Worm (Caenorhabditis elegans) whole organism, L1 larva: ENCODE results near the gene ZK354.9.
"Not testable (repeated sequence)": the region's sequence is repeated elsewhere in the genome, so short reads cannot be mapped to it uniquely, and the experiment has no call there.

Source experiments
- C04F5.9 ChIP-seq: sonication (generic microtip); optimal IDR thresholded peaks from 2 replicates; lab custom pipeline; 2016; ENCODE audit warnings: missing genetic modification characterization, missing compliant biosample characterization
- C34B4.2 ChIP-seq: sonication (generic microtip); optimal IDR thresholded peaks from 2 replicates; lab custom pipeline; 2017; ENCODE audit warnings: mild to moderate bottlenecking, missing genetic modification characterization, missing compliant biosample characterization
- alr-1 ChIP-seq: fragments of 200-800 bp; sonication (Bioruptor generic); optimal IDR thresholded peaks from 2 replicates; lab custom pipeline; 2018; ENCODE audit warnings: borderline replicate concordance, mild to moderate bottlenecking, missing genetic modification characterization, missing compliant biosample characterization
- aly-2 ChIP-seq: fragments of 150-350 bp; optimal IDR thresholded peaks from 2 replicates; lab custom pipeline; 2014; ENCODE audit warnings: missing biosample characterization, missing genetic modification characterization
- ceh-88 ChIP-seq: fragments of 200-800 bp; sonication (Bioruptor generic); IDR thresholded peaks from 2 replicates; pipeline ENCODE4 v1.3.6; 2022; ENCODE audit warnings: missing genetic modification characterization, missing compliant biosample characterization
- ceh-90 ChIP-seq: sonication (generic microtip); optimal IDR thresholded peaks from 2 replicates; lab custom pipeline; 2016; ENCODE audit warnings: missing genetic modification characterization, missing compliant biosample characterization
- ces-1 ChIP-seq: fragments of 150-350 bp; optimal IDR thresholded peaks from 2 replicates; lab custom pipeline; 2014; ENCODE audit warnings: missing biosample characterization, missing genetic modification reagents, missing genetic modification characterization
- dpl-1 ChIP-seq, 3 experiments: fragments of 150-350 bp in 2 of 3; sonication (generic microtip) in 1 of 3; optimal IDR thresholded peaks; 2 replicates each; lab custom pipeline; 2014 to 2017; ENCODE audit warnings: missing biosample characterization in 3 of 3, missing genetic modification characterization in 3 of 3, missing genetic modification reagents in 3 of 3
- ets-5 ChIP-seq: fragments of 200-800 bp; sonication (Bioruptor generic); IDR thresholded peaks from 2 replicates; pipeline ENCODE4 v1.3.6; 2022; ENCODE audit warnings: missing genetic modification characterization, missing compliant biosample characterization
- fkh-10 ChIP-seq: sonication (generic microtip); optimal IDR thresholded peaks from 2 replicates; lab custom pipeline; 2017; ENCODE audit warnings: missing biosample characterization, missing genetic modification reagents, missing genetic modification characterization
- fkh-8 ChIP-seq: sonication (generic microtip); optimal IDR thresholded peaks from 2 replicates; lab custom pipeline; 2016; ENCODE audit warnings: mild to moderate bottlenecking, missing genetic modification characterization, missing compliant biosample characterization
- hlh-4 ChIP-seq: sonication (generic microtip); optimal IDR thresholded peaks from 2 replicates; lab custom pipeline; 2016; ENCODE audit warnings: mild to moderate bottlenecking, missing genetic modification characterization, missing compliant biosample characterization
- lin-15B ChIP-seq: fragments of 150-350 bp; sonication (generic microtip); optimal IDR thresholded peaks from 3 replicates; lab custom pipeline; 2014; ENCODE audit warnings: missing biosample characterization, missing genetic modification characterization
- lir-3 ChIP-seq: sonication (generic microtip); optimal IDR thresholded peaks from 2 replicates; lab custom pipeline; 2016; ENCODE audit warnings: mild to moderate bottlenecking, missing genetic modification characterization, moderate library complexity, missing compliant biosample characterization; ENCODE audit not compliant: poor library complexity
- mab-9 ChIP-seq: fragments of 200-800 bp; sonication (Bioruptor generic); IDR thresholded peaks from 2 replicates; pipeline ENCODE4 v1.3.6; 2022; ENCODE audit warnings: missing genetic modification reagents, missing genetic modification characterization, missing compliant biosample characterization
- mdl-1 ChIP-seq, 2 experiments: fragments of 150-350 bp; optimal IDR thresholded peaks; 2 replicates each; lab custom pipeline; 2014 to 2017; ENCODE audit warnings: missing biosample characterization in 2 of 2, missing genetic modification characterization in 2 of 2, inconsistent platforms in 1 of 2
- mef-2 ChIP-seq: fragments of 150-350 bp; optimal IDR thresholded peaks from 2 replicates; lab custom pipeline; 2014; ENCODE audit warnings: missing biosample characterization, missing genetic modification characterization
- nhr-12 ChIP-seq: sonication (generic microtip); optimal IDR thresholded peaks from 2 replicates; lab custom pipeline; 2017; ENCODE audit warnings: missing biosample characterization, missing genetic modification characterization
- nhr-20 ChIP-seq: sonication (generic microtip); optimal IDR thresholded peaks from 2 replicates; lab custom pipeline; 2016; ENCODE audit warnings: mild to moderate bottlenecking, missing genetic modification characterization, missing compliant biosample characterization
- nhr-237 ChIP-seq: fragments of 150-350 bp; optimal IDR thresholded peaks from 2 replicates; lab custom pipeline; 2014; ENCODE audit warnings: missing biosample characterization, missing genetic modification characterization
- nhr-47 ChIP-seq: sonication (generic microtip); optimal IDR thresholded peaks from 2 replicates; lab custom pipeline; 2016; ENCODE audit warnings: mild to moderate bottlenecking, missing genetic modification characterization, moderate library complexity, missing compliant biosample characterization
- nhr-76 ChIP-seq: sonication (generic microtip); optimal IDR thresholded peaks from 2 replicates; lab custom pipeline; 2017; ENCODE audit warnings: missing biosample characterization, missing genetic modification characterization
- nhr-84 ChIP-seq: sonication (generic microtip); optimal IDR thresholded peaks from 2 replicates; lab custom pipeline; 2017; ENCODE audit warnings: missing biosample characterization, missing genetic modification characterization
- nhr-85 ChIP-seq: sonication (generic microtip); peaks from one replicate; lab custom pipeline; 2016; ENCODE audit warnings: missing genetic modification characterization, inconsistent platforms, missing compliant biosample characterization
- nhr-90 ChIP-seq: sonication (generic microtip); optimal IDR thresholded peaks from 2 replicates; lab custom pipeline; 2016; ENCODE audit warnings: mild to moderate bottlenecking, missing genetic modification characterization, missing compliant biosample characterization; ENCODE audit not compliant: poor library complexity
- pax-3 ChIP-seq: fragments of 200-800 bp; sonication (Bioruptor generic); optimal IDR thresholded peaks from 2 replicates; lab custom pipeline; 2018; ENCODE audit warnings: mild to moderate bottlenecking, missing genetic modification characterization, moderate library complexity, missing compliant biosample characterization
- skn-1 ChIP-seq: fragments of 150-350 bp; optimal IDR thresholded peaks from 2 replicates; lab custom pipeline; 2014; ENCODE audit warnings: missing biosample characterization, missing genetic modification characterization
- snpc-4 ChIP-seq: fragments of 150-350 bp; optimal IDR thresholded peaks from 2 replicates; lab custom pipeline; 2014; ENCODE audit warnings: missing biosample characterization, missing genetic modification characterization
- sox-4 ChIP-seq: sonication (generic microtip); optimal IDR thresholded peaks from 2 replicates; lab custom pipeline; 2016; ENCODE audit warnings: missing genetic modification characterization, missing compliant biosample characterization
- sup-37 ChIP-seq: fragments of 200-800 bp; sonication (Bioruptor generic); optimal IDR thresholded peaks from 2 replicates; lab custom pipeline; 2018; ENCODE audit warnings: mild to moderate bottlenecking, missing genetic modification characterization, missing compliant biosample characterization
- tlp-1 ChIP-seq: fragments of 150-350 bp; optimal IDR thresholded peaks from 2 replicates; lab custom pipeline; 2014; ENCODE audit warnings: missing biosample characterization, missing genetic modification characterization
- unc-130 ChIP-seq: fragments of 150-350 bp; optimal IDR thresholded peaks from 2 replicates; lab custom pipeline; 2017; ENCODE audit warnings: missing biosample characterization, missing genetic modification characterization, inconsistent platforms
- unc-62 ChIP-seq: fragments of 150-350 bp; optimal IDR thresholded peaks from 2 replicates; lab custom pipeline; 2014; ENCODE audit warnings: missing biosample characterization, missing genetic modification reagents, missing genetic modification characterization
- vab-15 ChIP-seq: sonication (generic microtip); optimal IDR thresholded peaks from 2 replicates; lab custom pipeline; 2017; ENCODE audit warnings: missing genotype, mild to moderate bottlenecking, missing genetic modification characterization, missing compliant biosample characterization
- zag-1 ChIP-seq: fragments of 150-350 bp; optimal IDR thresholded peaks from 2 replicates; lab custom pipeline; 2014; ENCODE audit warnings: missing biosample characterization, missing genetic modification characterization
- ztf-11 ChIP-seq, 2 experiments: sonication (generic microtip); optimal IDR thresholded peaks; 2 replicates each; lab custom pipeline; 2016 to 2017; ENCODE audit warnings: missing genetic modification characterization in 2 of 2, missing biosample characterization in 1 of 2, missing compliant biosample characterization in 1 of 2
- ztf-4 ChIP-seq: fragments of 150-350 bp; optimal IDR thresholded peaks from 2 replicates; lab custom pipeline; 2014; ENCODE audit warnings: missing biosample characterization, missing genetic modification characterization

Gene ZK354.9

DNA sequence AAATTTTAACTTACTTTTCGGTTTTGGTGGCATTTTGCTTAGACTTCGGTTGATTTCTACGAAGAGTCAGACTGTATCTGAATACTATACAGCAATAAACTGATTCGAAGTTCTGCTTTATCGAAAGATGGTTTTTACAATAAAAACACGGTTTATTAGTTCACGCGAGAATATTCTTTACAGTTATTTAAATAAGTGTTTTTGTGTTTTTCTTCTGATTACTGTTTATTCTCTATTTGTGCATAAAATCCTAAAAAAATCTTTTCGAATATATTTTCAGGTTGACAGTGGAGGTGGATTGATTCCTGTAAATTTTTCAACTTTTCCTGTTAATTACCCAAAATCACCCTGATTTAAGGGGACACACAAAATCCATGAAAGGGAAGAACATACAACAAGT is 1.9 kb downstream of the ZK354.9 start, which contains the start of gene ZK354.8:
TSS of gene ZK354.8 (minus strand) at position 101 of the 400 bp plus-strand sequence.
- TF ChIP-seq snpc-4 = no peak
- TF ChIP-seq nhr-237 (tag; lab: Kevin White, UChicago) = no peak
- no peak for TF ChIP-seq ets-5 (GFP tag; lab: Robert Waterston, UW)
- no peak for TF ChIP-seq nhr-20
- no peak for TF ChIP-seq fkh-10 (GFP tag; lab: Kevin White, UChicago)
- TF ChIP-seq dpl-1 (GFP tag; optimal IDR thresholded peaks at IDR 0.05; lab: Kevin White, UChicago) = no peak
- TF ChIP-seq sup-37 (GFP tag; lab: Kevin White, UChicago) = no peak
- TF ChIP-seq aly-2 (tag; lab: Kevin White, UChicago) = no peak
- TF ChIP-seq nhr-47 = no peak
- no peak for TF ChIP-seq nhr-12 (tag; lab: Kevin White, UChicago)
- TF ChIP-seq nhr-84 = no peak
- no peak for TF ChIP-seq alr-1 (tag; lab: Kevin White, UChicago)
- TF ChIP-seq fkh-8 = no peak
- TF ChIP-seq mdl-1 (tag; optimal IDR thresholded peaks at IDR 0.05; lab: Kevin White, UChicago) = no peak
- TF ChIP-seq skn-1 (tag; lab: Kevin White, UChicago) = no peak
- no peak for TF ChIP-seq zag-1 (tag; lab: Kevin White, UChicago)
- no peak for TF ChIP-seq ces-1 (GFP tag; lab: Kevin White, UChicago)
- no peak for TF ChIP-seq lin-15B (tag; lab: Kevin White, UChicago)
- no peak for TF ChIP-seq lir-3 (tag; lab: Kevin White, UChicago)
- no peak for TF ChIP-seq hlh-4 (tag; lab: Kevin White, UChicago)
- TF ChIP-seq, all 84 proteins: peak for 0

- TF ChIP-seq C04F5.9 (tag; lab: Kevin White, UChicago) = no peak
- no peak for TF ChIP-seq snpc-4
- TF ChIP-seq unc-130 (tag; lab: Kevin White, UChicago) = no peak
- no peak for TF ChIP-seq hlh-4 (tag; lab: Kevin White, UChicago)
- TF ChIP-seq pax-3 = no peak
- no peak for TF ChIP-seq mef-2
- TF ChIP-seq nhr-76 (tag; lab: Kevin White, UChicago) = no peak
- TF ChIP-seq ceh-90 (tag; lab: Kevin White, UChicago) = no peak
- TF ChIP-seq ztf-4 (tag; lab: Kevin White, UChicago) = no peak
- TF ChIP-seq sox-4 = no peak
- no peak for TF ChIP-seq tlp-1 (tag; lab: Kevin White, UChicago)
- TF ChIP-seq C34B4.2 = no peak
- TF ChIP-seq vab-15 (tag; lab: Kevin White, UChicago) = no peak
- TF ChIP-seq fkh-8 = no peak
- no peak for TF ChIP-seq unc-62
- TF ChIP-seq, all 84 proteins: peak for 0
Measured at ce11 chrIV:5303030-5303429, 4.9 kb downstream of the ZK354.9 start, which contains the start of gene ZK354.7. Gene ZK354.7, minus strand, starts transcription at chrIV:5303130.

ce11 chrIV:5297436-5298012 is 10.4 kb downstream of the ZK354.9 start, which contains the start of the genes ZK354.6 and msp-113:
Gene ZK354.6, minus strand, starts transcription at chrIV:5297536.
Gene msp-113, plus strand, starts transcription at chrIV:5297962.
- TF ChIP-seq mab-9 (GFP tag; lab: Robert Waterston, UW) = no peak
- TF ChIP-seq nhr-90 = no peak
- no peak for TF ChIP-seq mef-2
- no peak for TF ChIP-seq nhr-85 (tag; lab: Kevin White, UChicago)
- TF ChIP-seq ceh-88 (GFP tag; lab: Robert Waterston, UW) = no peak
- no peak for TF ChIP-seq ztf-11 (tag; optimal IDR thresholded peaks at IDR 0.05; lab: Kevin White, UChicago)

DNA sequence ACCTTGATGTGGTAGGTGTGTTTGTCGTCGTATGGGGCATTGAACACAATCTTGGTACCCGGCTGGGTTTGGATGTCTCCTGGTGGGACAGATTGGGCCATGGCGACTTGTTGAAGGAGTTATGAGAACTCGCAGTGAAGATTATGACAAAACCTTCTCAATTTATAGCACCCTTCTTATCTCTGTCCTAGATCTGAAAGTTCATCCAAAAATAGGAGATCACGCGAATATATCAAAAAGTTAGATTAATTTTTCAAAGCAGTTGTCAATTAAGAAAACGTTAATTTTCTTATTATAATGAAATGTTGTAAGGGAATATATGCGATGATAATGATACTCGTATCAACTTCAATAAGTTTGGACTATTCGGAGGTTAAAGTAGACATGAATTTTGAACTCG is 12.7 kb downstream of the ZK354.9 start, which contains the start of gene msp-51:
TSS of gene msp-51 (minus strand) at position 101 of the 400 bp plus-strand sequence.
- not testable (repeated sequence) for TF ChIP-seq sox-4; nhr-237 (tag; lab: Kevin White, UChicago); nhr-12 (tag; lab: Kevin White, UChicago)
